Worm (Caenorhabditis elegans) whole organism, young adult: Measurements from ENCODE around the gene C14A6.13.

Experiments
- F33H1.4 ChIP-seq: fragments of 200-800 bp; sonication (Bioruptor generic); IDR thresholded peaks from 2 replicates; pipeline ENCODE4 v1.3.6; 2022; ENCODE audit warnings: missing genetic modification reagents, missing genetic modification characterization, missing compliant biosample characterization
- lir-1 ChIP-seq: fragments of 200-800 bp; sonication (Bioruptor generic); conservative IDR thresholded peaks from 2 replicates; pipeline ENCODE4 v1.3.6; 2022; ENCODE audit warnings: missing genetic modification reagents, missing genetic modification characterization, missing compliant biosample characterization
- unc-130 ChIP-seq: sonication (generic microtip); optimal IDR thresholded peaks from 2 replicates; lab custom pipeline; 2016; ENCODE audit warnings: missing genetic modification reagents, missing genetic modification characterization, missing compliant biosample characterization

DNA sequence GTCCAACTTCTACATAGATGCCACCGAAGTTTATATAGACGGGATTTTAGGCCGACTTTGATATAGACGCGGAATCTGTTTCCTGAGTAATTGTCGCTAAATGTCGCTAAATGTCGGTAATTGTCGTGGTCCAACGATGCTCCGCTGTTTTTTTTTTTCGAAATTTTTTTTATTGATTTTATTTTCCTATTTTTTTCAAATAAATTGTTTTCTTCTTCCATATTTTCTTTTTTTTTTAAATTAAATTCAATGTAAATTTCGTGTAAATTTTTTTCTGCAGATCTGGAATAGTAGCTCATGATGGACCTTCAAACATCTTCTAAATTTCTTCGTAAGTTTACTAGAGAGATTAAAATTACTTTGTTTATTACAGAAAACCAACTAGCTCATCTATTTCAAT is 23.8 kb upstream of the C14A6.13 start, which contains the start of gene C31G12.3:
- no peak for TF ChIP-seq unc-130 (GFP tag; lab: Kevin White, UChicago)
- no peak for TF ChIP-seq F33H1.4 (GFP tag; lab: Robert Waterston, UW)
- TF ChIP-seq lir-1 (GFP tag; lab: Robert Waterston, UW), result no peak
